Worm (Caenorhabditis elegans) whole organism, young adult: ENCODE measurements around the gene sir-2.3.

Source experiments
- F52B5.7 ChIP-seq: sonication (generic microtip); optimal IDR thresholded peaks from 2 replicates; lab custom pipeline; 2016; ENCODE audit warnings: mild to moderate bottlenecking, missing genetic modification characterization, missing compliant biosample characterization
- ama-1 ChIP-seq, 3 experiments: fragments of 150-350 bp in 1 of 3; sonication (generic microtip) in 2 of 3; optimal IDR thresholded peaks; 2 replicates each; lab custom pipeline; 2014 to 2018; ENCODE audit warnings: missing biosample characterization in 2 of 3, missing genetic modification characterization in 2 of 3, missing genetic modification reagents in 2 of 3
- mel-28 ChIP-seq: sonication (generic microtip); optimal IDR thresholded peaks from 2 replicates; lab custom pipeline; 2016; ENCODE audit warnings: borderline replicate concordance, mild to moderate bottlenecking, missing genetic modification characterization, missing compliant biosample characterization
- pha-4 ChIP-seq: fragments of 150-350 bp; sonication (generic microtip); optimal IDR thresholded peaks from 2 replicates; lab custom pipeline; 2014; ENCODE audit warnings: missing biosample characterization, missing genetic modification reagents, missing genetic modification characterization

ce11 chrX:13288715-13289114 is 42.8 kb upstream of the sir-2.3 start, which contains the start of gene R04D3.4:
- TF ChIP-seq mel-28 (tag; lab: Kevin White, UChicago) (no peak), ama-1 (optimal IDR thresholded peaks at IDR 0.05; lab: Kevin White, UChicago) (no peak), ama-1 (GFP tag; optimal IDR thresholded peaks at IDR 0.05; lab: Kevin White, UChicago) (no peak), pha-4 (tag; lab: Kevin White, UChicago) (no peak), F52B5.7 (tag; lab: Kevin White, UChicago) (no peak)
